Fruit fly (Drosophila melanogaster) whole organism, prepupa: ENCODE data around the gene Phb1.

Experiments used
- CG6163 ChIP-seq: fragments of 200-800 bp; sonication (Bioruptor generic); IDR thresholded peaks from 3 replicates; pipeline ENCODE4 v1.3.6; 2022; ENCODE audit warnings: missing biosample characterization, missing genetic modification characterization
- Sox102F ChIP-seq: fragments of 200-800 bp; sonication (Bioruptor generic); optimal IDR thresholded peaks from 2 replicates; lab custom pipeline; 2016; ENCODE audit warnings: missing biosample characterization, mild to moderate bottlenecking, missing genetic modification characterization
- lz ChIP-seq: fragments of 200-800 bp; sonication (Bioruptor generic); optimal IDR thresholded peaks from 3 replicates; lab custom pipeline; 2016; ENCODE audit warnings: missing biosample characterization, missing genetic modification characterization

- no peak for TF ChIP-seq Sox102F (GFP tag; lab: Kevin White, UChicago)
- TF ChIP-seq lz (GFP tag; lab: Kevin White, UChicago): no peak
- no peak for TF ChIP-seq CG6163 (GFP tag; lab: Robert Waterston, UW)
Observed at dm6 chr2L:19074099-19074828, 49.4 kb downstream of the Phb1 start, which contains the start of gene CG17572.
